Fruit fly (Drosophila melanogaster): ENCODE data around the gene Gart.
A peak's percentile ranks its signal among the peaks of the same experiment; 100 is the strongest.

Gene Gart

DNA sequence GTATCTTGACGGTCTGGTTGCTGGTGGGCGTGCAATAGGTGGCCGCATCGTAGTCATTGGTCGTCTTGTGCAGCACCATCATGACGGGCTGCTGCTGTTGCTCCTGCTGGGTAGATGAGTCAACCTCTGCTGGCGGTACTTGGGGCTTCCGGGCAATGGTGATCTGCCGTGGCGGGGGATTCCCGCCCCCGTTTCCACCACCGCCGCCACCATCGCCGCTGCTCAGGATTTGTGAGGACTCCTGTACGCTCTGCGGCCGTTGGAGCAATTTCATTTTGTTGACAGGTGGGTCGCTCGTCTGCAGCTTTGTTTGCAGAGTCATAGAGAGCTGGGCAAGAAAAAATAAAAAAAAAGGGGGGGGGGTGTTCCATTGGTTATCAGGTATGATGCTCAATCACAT is 2.6 kb upstream of the Gart start:
- TF ChIP-seq achi (GFP tag; optimal IDR thresholded peaks at IDR 0.05) (no peak), Ets21C (GFP tag; optimal IDR thresholded peaks at IDR 0.05) (no peak)

DNA sequence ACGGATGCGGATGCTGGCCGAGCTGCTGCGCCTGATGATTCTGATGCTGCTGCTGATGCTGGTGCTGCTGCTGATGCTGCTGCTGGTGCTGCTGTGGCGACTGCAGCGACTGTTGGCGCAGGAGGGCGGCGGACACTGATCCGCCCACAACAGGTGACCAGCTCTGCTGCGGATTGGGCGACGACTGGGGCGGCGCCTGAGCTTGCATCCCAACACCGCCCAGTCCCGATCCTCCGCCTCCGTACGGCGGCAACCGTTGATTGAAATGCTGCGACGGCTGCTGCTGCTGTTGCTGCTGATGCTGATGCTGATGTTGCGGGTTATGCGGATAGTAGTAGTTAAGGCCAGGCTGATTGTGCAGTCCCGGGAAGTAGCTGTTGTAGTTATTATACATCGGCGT is 1.5 kb upstream of the Gart start:
- TF ChIP-seq CG11902 (GFP tag; optimal IDR thresholded peaks at IDR 0.05) (no peak), esn (GFP tag; optimal IDR thresholded peaks at IDR 0.05) (no peak), pdm3 (GFP tag; optimal IDR thresholded peaks at IDR 0.05) (no peak), Eip75B (GFP tag; optimal IDR thresholded peaks at IDR 0.05) (no peak), dac (GFP tag; optimal IDR thresholded peaks at IDR 0.05) (no peak), Sox14 (GFP tag; optimal IDR thresholded peaks at IDR 0.05) (no peak), CG8119 (GFP tag; IDR thresholded peaks at IDR 0.05) (no peak), CG6163 (GFP tag; IDR thresholded peaks at IDR 0.05) (no peak)

DNA sequence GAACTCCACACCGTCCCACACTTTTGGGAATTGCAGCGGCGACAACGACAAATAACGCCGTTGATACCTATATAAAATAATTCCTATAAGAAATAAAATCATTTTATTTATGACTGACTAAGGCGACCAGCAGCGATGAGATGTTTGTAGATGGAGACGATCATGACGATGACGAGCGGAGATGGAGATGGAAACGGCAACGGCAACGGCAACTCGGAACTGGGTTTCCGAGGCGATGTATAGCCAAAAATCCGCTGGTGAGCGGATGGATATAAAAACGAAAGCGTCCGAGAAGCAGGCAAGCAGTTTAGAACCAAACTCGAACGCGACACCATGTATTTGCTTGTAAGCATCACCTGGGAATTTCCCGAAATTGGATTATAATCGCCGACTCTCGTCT is 2.3 kb downstream of the Gart start, which contains the start of gene Pcp:
Gene Pcp (plus strand): TSS at position 301 of the 400 bp plus-strand sequence.
- TF ChIP-seq Eip93F (GFP tag; optimal IDR thresholded peaks at IDR 0.05): no peak
- no peak for TF ChIP-seq OdsH (GFP tag; optimal IDR thresholded peaks at IDR 0.05)
- TF ChIP-seq Ets21C (GFP tag; optimal IDR thresholded peaks at IDR 0.05): no peak
- no peak for TF ChIP-seq lz (GFP tag; optimal IDR thresholded peaks at IDR 0.05)
- no peak for TF ChIP-seq CG9139 (GFP tag; optimal IDR thresholded peaks at IDR 0.05)
- no peak for TF ChIP-seq ss (GFP tag; optimal IDR thresholded peaks at IDR 0.05)
- TF ChIP-seq Ets96B (tag; optimal IDR thresholded peaks at IDR 0.05): no peak
- TF ChIP-seq CG3032 (tag; optimal IDR thresholded peaks at IDR 0.05): no peak
- TF ChIP-seq CG16779 (tag; optimal IDR thresholded peaks at IDR 0.05): no peak
- TF ChIP-seq dsx (GFP tag; optimal IDR thresholded peaks at IDR 0.05; ENCODE audit: poor library complexity, severe bottlenecking): no peak
- TF ChIP-seq CG3919 (GFP tag; optimal IDR thresholded peaks at IDR 0.05): no peak
- no peak for TF ChIP-seq CG6854 (GFP tag; optimal IDR thresholded peaks at IDR 0.05)
- no peak for TF ChIP-seq cyc (GFP tag; optimal IDR thresholded peaks at IDR 0.05)

dm6 chr2L:7013157-7013556 is 10.5 kb downstream of the Gart start, which contains the start of gene CG43322:
CG43322 (plus strand) TSS chr2L:7013396.
- TF ChIP-seq CG6276 (GFP tag; optimal IDR thresholded peaks at IDR 0.05): no peak
- no peak for TF ChIP-seq Sox15 (GFP tag; optimal IDR thresholded peaks at IDR 0.05)
- TF ChIP-seq fkh (GFP tag; optimal IDR thresholded peaks at IDR 0.05): no peak
- TF ChIP-seq CG9139 (GFP tag; optimal IDR thresholded peaks at IDR 0.05): no peak
- TF ChIP-seq CG6808 (GFP tag; optimal IDR thresholded peaks at IDR 0.05): no peak
- no peak for TF ChIP-seq Ets21C (GFP tag; optimal IDR thresholded peaks at IDR 0.05)
- TF ChIP-seq pdm3 (GFP tag; optimal IDR thresholded peaks at IDR 0.05): no peak
- no peak for TF ChIP-seq dac (GFP tag; optimal IDR thresholded peaks at IDR 0.05)
- no peak for TF ChIP-seq Sox102F (GFP tag; optimal IDR thresholded peaks at IDR 0.05)
- TF ChIP-seq CG3032 (tag; optimal IDR thresholded peaks at IDR 0.05): no peak

DNA sequence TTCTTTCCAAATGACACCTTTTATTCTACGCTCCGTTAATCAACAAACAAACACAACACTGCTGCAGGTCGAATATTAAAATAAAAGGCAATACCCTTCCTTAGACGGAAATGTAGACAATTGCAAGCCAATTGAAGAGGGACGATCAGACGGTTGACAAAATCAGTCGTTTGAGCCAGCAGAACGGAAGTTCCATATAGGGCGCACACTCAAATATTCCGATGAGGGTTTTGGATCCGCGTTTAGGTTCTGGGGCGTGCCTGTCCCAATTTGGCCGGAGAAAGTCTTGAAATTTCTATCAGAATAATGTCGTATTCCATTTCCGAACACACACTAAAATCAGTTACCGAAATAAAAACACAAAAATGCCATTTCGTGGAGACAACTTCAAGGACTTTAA is 11.7 kb downstream of the Gart start, which contains the start of gene CG43321:
Gene CG43321 (plus strand): TSS at position 301 of the 400 bp plus-strand sequence.
- no peak for TF ChIP-seq Hr39 (GFP tag; optimal IDR thresholded peaks at IDR 0.05)

- TF ChIP-seq Hr4 (GFP tag; optimal IDR thresholded peaks at IDR 0.05) (no peak), CG8119 (GFP tag; IDR thresholded peaks at IDR 0.05) (0 out of 3 replicates have a peak, but pooled peaks have one; percentile 6)
These were observed 13.2 kb downstream of the Gart start for dm6 chr2L:7010513-7010912.

Data from whole organism, prepupa.